Worm (Caenorhabditis elegans) whole organism, L2 larva: ENCODE results near the gene rpl-20.
"Not testable (repeated sequence)": the region's sequence is repeated elsewhere in the genome, so short reads cannot be mapped to it uniquely, and the experiment has no call there.

ENCODE experiments used
- Y55F3AM.14 ChIP-seq: fragments of 200-800 bp; sonication (Bioruptor generic); optimal IDR thresholded peaks from 2 replicates; lab custom pipeline; 2018; ENCODE audit warnings: mild to moderate bottlenecking, missing genetic modification characterization, missing compliant biosample characterization
- ZK546.5 ChIP-seq: sonication (generic microtip); optimal IDR thresholded peaks from 2 replicates; lab custom pipeline; 2017; ENCODE audit warnings: missing biosample characterization, missing genetic modification characterization
- ama-1 ChIP-seq: fragments of 150-350 bp; optimal IDR thresholded peaks from 2 replicates; lab custom pipeline; 2018; ENCODE audit warnings: inconsistent platforms
- lin-13 ChIP-seq: fragments of 150-350 bp; optimal IDR thresholded peaks from 2 replicates; lab custom pipeline; 2014; ENCODE audit warnings: missing biosample characterization, missing genetic modification reagents, missing genetic modification characterization
- nhr-12 ChIP-seq: fragments of 150-350 bp; optimal IDR thresholded peaks from 2 replicates; lab custom pipeline; 2014; ENCODE audit warnings: missing biosample characterization, missing genetic modification characterization
- nhr-129 ChIP-seq: fragments of 150-350 bp; optimal IDR thresholded peaks from 2 replicates; lab custom pipeline; 2014; ENCODE audit warnings: missing biosample characterization, missing genetic modification characterization
- zag-1 ChIP-seq: fragments of 150-350 bp; optimal IDR thresholded peaks from 2 replicates; lab custom pipeline; 2014; ENCODE audit warnings: missing biosample characterization, missing genetic modification characterization

- not testable (repeated sequence) for TF ChIP-seq Y55F3AM.14; ama-1 (lab: Kevin White, UChicago); zag-1 (tag; lab: Kevin White, UChicago); nhr-12
- TF ChIP-seq lin-13 (GFP tag; lab: Kevin White, UChicago) (peak; percentile 68), ZK546.5 (tag; lab: Kevin White, UChicago) (peak; percentile 74), nhr-129 (tag; lab: Kevin White, UChicago) (peak; percentile 29)
Observed at ce11 chrIV:4725478-4725920, 24.1 kb downstream of the rpl-20 start.
